Worm (Caenorhabditis elegans) whole organism, young adult: ENCODE measurements around the gene sftb-1.

ENCODE experiments used
- B0035.1 ChIP-seq: sonication (generic microtip); optimal IDR thresholded peaks from 2 replicates; lab custom pipeline; 2016; ENCODE audit warnings: missing genetic modification characterization, mild to moderate bottlenecking, missing compliant biosample characterization, missing genotype, missing genetic modification reagents
- C06A6.2 ChIP-seq: fragments of 200-800 bp; sonication (Bioruptor generic); conservative IDR thresholded peaks from 2 replicates; pipeline ENCODE4 v1.3.6; 2022; ENCODE audit warnings: missing genetic modification characterization, missing compliant biosample characterization
- C17E4.6 ChIP-seq: fragments of 200-800 bp; sonication (Bioruptor generic); IDR thresholded peaks from 2 replicates; pipeline ENCODE4 v1.3.6; 2022; ENCODE audit warnings: missing genetic modification reagents, missing genetic modification characterization, missing compliant biosample characterization
- F10E7.11 ChIP-seq: sonication (generic microtip); optimal IDR thresholded peaks from 2 replicates; lab custom pipeline; 2017; ENCODE audit warnings: mild to moderate bottlenecking, missing genetic modification characterization, moderate library complexity, missing compliant biosample characterization
- F23B12.7 ChIP-seq: sonication (generic microtip); optimal IDR thresholded peaks from 2 replicates; lab custom pipeline; 2017; ENCODE audit warnings: missing genetic modification characterization, mild to moderate bottlenecking, missing compliant biosample characterization, antibody characterized with exemption, moderate library complexity; ENCODE audit not compliant: insufficient read depth
- F52B5.7 ChIP-seq: sonication (generic microtip); optimal IDR thresholded peaks from 2 replicates; lab custom pipeline; 2016; ENCODE audit warnings: mild to moderate bottlenecking, missing genetic modification characterization, missing compliant biosample characterization
- F55B11.4 ChIP-seq: sonication (generic microtip); optimal IDR thresholded peaks from 2 replicates; lab custom pipeline; 2016; ENCODE audit warnings: missing compliant biosample characterization, missing genetic modification characterization, borderline replicate concordance; ENCODE audit not compliant: insufficient read depth
- F57A8.1 ChIP-seq: fragments of 200-800 bp; sonication (Bioruptor generic); optimal IDR thresholded peaks from 2 replicates; lab custom pipeline; 2018; ENCODE audit warnings: mild to moderate bottlenecking, missing genetic modification characterization, moderate library complexity, missing compliant biosample characterization
- T26A5.8 ChIP-seq: sonication (generic microtip); optimal IDR thresholded peaks from 2 replicates; lab custom pipeline; 2016; ENCODE audit warnings: missing genetic modification characterization, missing compliant biosample characterization
- Y67H2A.10 ChIP-seq: fragments of 200-800 bp; sonication (Bioruptor generic); conservative IDR thresholded peaks from 2 replicates; pipeline ENCODE4 v1.3.6; 2022; ENCODE audit warnings: missing genetic modification reagents, missing genetic modification characterization, missing compliant biosample characterization
- Y79H2A.3 ChIP-seq: fragments of 200-800 bp; sonication (Bioruptor generic); conservative IDR thresholded peaks from 2 replicates; pipeline ENCODE4 v1.3.6; 2022; ENCODE audit warnings: missing genetic modification reagents, missing genetic modification characterization, missing compliant biosample characterization
- aptf-3 ChIP-seq: fragments of 200-800 bp; sonication (Bioruptor generic); IDR thresholded peaks from 2 replicates; pipeline ENCODE4 v1.3.6; 2022; ENCODE audit warnings: missing genetic modification characterization, missing compliant biosample characterization
- athp-1 ChIP-seq: sonication (generic microtip); optimal IDR thresholded peaks from 2 replicates; lab custom pipeline; 2017; ENCODE audit warnings: mild to moderate bottlenecking, missing genetic modification characterization, missing compliant biosample characterization
- attf-3 ChIP-seq: fragments of 200-800 bp; sonication (Bioruptor generic); conservative IDR thresholded peaks from 2 replicates; pipeline ENCODE4 v1.3.6; 2022; ENCODE audit warnings: missing genetic modification reagents, missing genetic modification characterization, missing compliant biosample characterization
- cebp-2 ChIP-seq: fragments of 200-800 bp; sonication (Bioruptor generic); IDR thresholded peaks from 2 replicates; pipeline ENCODE4 v1.3.6; 2022; ENCODE audit warnings: missing genetic modification characterization, missing compliant biosample characterization
- ceh-100 ChIP-seq: fragments of 200-800 bp; sonication (Bioruptor generic); IDR thresholded peaks from 2 replicates; pipeline ENCODE4 v1.3.6; 2022; ENCODE audit warnings: missing genetic modification reagents, missing genetic modification characterization, missing compliant biosample characterization
- ceh-58 ChIP-seq: fragments of 200-800 bp; sonication (Bioruptor generic); IDR thresholded peaks from 2 replicates; pipeline ENCODE4 v1.3.6; 2022; ENCODE audit warnings: missing genetic modification characterization, missing compliant biosample characterization
- ceh-91 ChIP-seq: fragments of 200-800 bp; sonication (Bioruptor generic); IDR thresholded peaks from 2 replicates; pipeline ENCODE4 v1.3.6; 2022; ENCODE audit warnings: missing genetic modification reagents, missing genetic modification characterization, missing compliant biosample characterization
- dpff-1 ChIP-seq: sonication (generic microtip); optimal IDR thresholded peaks from 2 replicates; lab custom pipeline; 2017; ENCODE audit warnings: mild to moderate bottlenecking, missing genetic modification characterization, missing compliant biosample characterization
- dpl-1 ChIP-seq: fragments of 150-350 bp; optimal IDR thresholded peaks from 2 replicates; lab custom pipeline; 2014; ENCODE audit warnings: missing biosample characterization, missing genetic modification reagents, missing genetic modification characterization
- egl-18 ChIP-seq: fragments of 200-800 bp; sonication (Bioruptor generic); IDR thresholded peaks from 2 replicates; pipeline ENCODE4 v1.3.6; 2022; ENCODE audit warnings: missing genetic modification reagents, missing genetic modification characterization, missing compliant biosample characterization
- egl-44 ChIP-seq: fragments of 200-800 bp; sonication (Bioruptor generic); IDR thresholded peaks from 2 replicates; pipeline ENCODE4 v1.3.6; 2022; ENCODE audit warnings: missing genetic modification reagents, missing genetic modification characterization, missing compliant biosample characterization
- fkh-3 ChIP-seq: sonication (generic microtip); optimal IDR thresholded peaks from 2 replicates; lab custom pipeline; 2016; ENCODE audit warnings: mild to moderate bottlenecking, missing genetic modification characterization, missing compliant biosample characterization
- gei-17 ChIP-seq: fragments of 200-800 bp; sonication (Bioruptor generic); optimal IDR thresholded peaks from 2 replicates; lab custom pipeline; 2018; ENCODE audit warnings: mild to moderate bottlenecking, missing genetic modification characterization, missing compliant biosample characterization
- hlh-12 ChIP-seq: sonication (generic microtip); optimal IDR thresholded peaks from 2 replicates; lab custom pipeline; 2016; ENCODE audit warnings: missing genetic modification characterization, missing compliant biosample characterization
- hmg-20 ChIP-seq: fragments of 200-800 bp; sonication (Bioruptor generic); IDR thresholded peaks from 2 replicates; pipeline ENCODE4 v1.3.6; 2022; ENCODE audit warnings: missing genetic modification reagents, missing genetic modification characterization, missing compliant biosample characterization
- lag-1 ChIP-seq: fragments of 200-800 bp; sonication (Bioruptor generic); IDR thresholded peaks from 2 replicates; pipeline ENCODE4 v1.3.6; 2022; ENCODE audit warnings: missing genetic modification reagents, missing genetic modification characterization, missing compliant biosample characterization
- let-526 ChIP-seq: fragments of 200-800 bp; sonication (Bioruptor generic); IDR thresholded peaks from 2 replicates; pipeline ENCODE4 v1.3.6; 2022; ENCODE audit warnings: missing genetic modification reagents, missing genetic modification characterization, missing compliant biosample characterization
- let-607 ChIP-seq, 2 experiments: fragments of 200-800 bp in 1 of 2; sonication (Bioruptor generic) in 1 of 2; sonication (generic microtip) in 1 of 2; optimal IDR thresholded peaks; 2 replicates each; lab custom pipeline; 2016 to 2018; ENCODE audit warnings: mild to moderate bottlenecking in 2 of 2, missing compliant biosample characterization in 2 of 2, missing genetic modification characterization in 2 of 2, moderate library complexity in 2 of 2, missing genotype in 1 of 2
- lin-26 ChIP-seq: fragments of 200-800 bp; sonication (Bioruptor generic); IDR thresholded peaks from 2 replicates; pipeline ENCODE4 v1.3.6; 2022; ENCODE audit warnings: missing genetic modification reagents, missing genetic modification characterization, missing compliant biosample characterization
- lin-40 ChIP-seq: sonication (generic microtip); optimal IDR thresholded peaks from 2 replicates; lab custom pipeline; 2016; ENCODE audit warnings: missing genetic modification characterization, mild to moderate bottlenecking, missing compliant biosample characterization, missing genotype, missing genetic modification reagents
- madf-10 ChIP-seq: sonication (generic microtip); optimal IDR thresholded peaks from 2 replicates; lab custom pipeline; 2016; ENCODE audit warnings: mild to moderate bottlenecking, missing genetic modification characterization, missing compliant biosample characterization
- madf-3 ChIP-seq: fragments of 200-800 bp; sonication (Bioruptor generic); IDR thresholded peaks from 2 replicates; pipeline ENCODE4 v1.3.6; 2022; ENCODE audit warnings: missing genetic modification reagents, missing genetic modification characterization, missing compliant biosample characterization
- mes-4 ChIP-seq: sonication (generic microtip); optimal IDR thresholded peaks from 2 replicates; lab custom pipeline; 2016; ENCODE audit warnings: missing genotype, missing genetic modification characterization, missing compliant biosample characterization
- nfya-1 ChIP-seq: sonication (generic microtip); optimal IDR thresholded peaks from 2 replicates; lab custom pipeline; 2017; ENCODE audit warnings: antibody characterized with exemption, missing compliant biosample characterization, missing genetic modification characterization, borderline replicate concordance; ENCODE audit not compliant: insufficient read depth
- nfyb-1 ChIP-seq: fragments of 200-800 bp; sonication (Bioruptor generic); IDR thresholded peaks from 2 replicates; pipeline ENCODE4 v1.3.6; 2022; ENCODE audit warnings: missing genetic modification reagents, missing genetic modification characterization, missing compliant biosample characterization
- nhr-179 ChIP-seq: sonication (generic microtip); optimal IDR thresholded peaks from 2 replicates; lab custom pipeline; 2016; ENCODE audit warnings: mild to moderate bottlenecking, missing genetic modification characterization, missing compliant biosample characterization
- nhr-27 ChIP-seq: fragments of 200-800 bp; sonication (Bioruptor generic); optimal IDR thresholded peaks from 2 replicates; lab custom pipeline; 2018; ENCODE audit warnings: mild to moderate bottlenecking, missing genetic modification characterization, moderate library complexity, missing compliant biosample characterization
- rcor-1 ChIP-seq: fragments of 200-800 bp; sonication (Bioruptor generic); IDR thresholded peaks from 2 replicates; pipeline ENCODE4 v1.3.6; 2022; ENCODE audit warnings: missing genetic modification reagents, missing genetic modification characterization, missing compliant biosample characterization
- rpc-1 ChIP-seq, 2 experiments: fragments of 150-350 bp in 1 of 2; sonication (generic microtip) in 1 of 2; optimal IDR thresholded peaks; 2 replicates each; lab custom pipeline; 2014 to 2018; ENCODE audit warnings: missing biosample characterization in 1 of 2, missing genetic modification characterization in 1 of 2, missing genetic modification reagents in 1 of 2, missing genotype in 1 of 2
- sea-2 ChIP-seq: fragments of 200-800 bp; sonication (Bioruptor generic); IDR thresholded peaks from 2 replicates; pipeline ENCODE4 v1.3.6; 2022; ENCODE audit warnings: missing genetic modification characterization, missing compliant biosample characterization
- snpc-1.3 ChIP-seq: sonication (generic microtip); optimal IDR thresholded peaks from 2 replicates; lab custom pipeline; 2017; ENCODE audit warnings: missing genetic modification characterization, mild to moderate bottlenecking, missing compliant biosample characterization, antibody characterized with exemption, moderate library complexity, missing genotype, missing genetic modification reagents; ENCODE audit not compliant: insufficient read depth
- snpc-4 ChIP-seq, 5 experiments: fragments of 150-350 bp in 1 of 5; sonication (generic microtip) in 4 of 5; optimal IDR thresholded peaks; 2 replicates each; lab custom pipeline; 2014 to 2018; ENCODE audit warnings: missing genetic modification characterization in 5 of 5, missing biosample characterization in 3 of 5, antibody characterized with exemption in 2 of 5, mild to moderate bottlenecking in 2 of 5, missing compliant biosample characterization in 2 of 5, missing genotype in 2 of 5, moderate library complexity in 2 of 5, missing genetic modification reagents in 1 of 5
- somi-1 ChIP-seq: fragments of 200-800 bp; sonication (Bioruptor generic); optimal IDR thresholded peaks from 2 replicates; lab custom pipeline; 2018; ENCODE audit warnings: mild to moderate bottlenecking, missing genetic modification characterization, missing compliant biosample characterization
- sptf-2 ChIP-seq: fragments of 200-800 bp; sonication (Bioruptor generic); optimal IDR thresholded peaks from 2 replicates; lab custom pipeline; 2018; ENCODE audit warnings: mild to moderate bottlenecking, missing genetic modification characterization, missing compliant biosample characterization
- tbp1 ChIP-seq: fragments of 200-800 bp; sonication (Bioruptor generic); optimal IDR thresholded peaks from 2 replicates; lab custom pipeline; 2018; ENCODE audit warnings: mild to moderate bottlenecking, missing genetic modification characterization, missing compliant biosample characterization
- unc-130 ChIP-seq: sonication (generic microtip); optimal IDR thresholded peaks from 2 replicates; lab custom pipeline; 2016; ENCODE audit warnings: missing genetic modification reagents, missing genetic modification characterization, missing compliant biosample characterization
- ztf-25 ChIP-seq: fragments of 200-800 bp; sonication (Bioruptor generic); IDR thresholded peaks from 2 replicates; pipeline ENCODE4 v1.3.6; 2022; ENCODE audit warnings: missing genetic modification reagents, missing genetic modification characterization, missing compliant biosample characterization

Gene sftb-1

ce11 chrIII:4237660-4238059, 31.4 kb downstream of the sftb-1 start:
- TF ChIP-seq nhr-179 (tag; lab: Kevin White, UChicago) (no peak), dpl-1 (GFP tag; lab: Kevin White, UChicago) (no peak), ceh-58 (no peak), F10E7.11 (tag; lab: Kevin White, UChicago) (no peak), somi-1 (GFP tag; lab: Kevin White, UChicago) (peak; percentile 93), lag-1 (GFP tag; lab: Robert Waterston, UW) (no peak), tbp1 (GFP tag; lab: Kevin White, UChicago) (peak; percentile 63), sptf-2 (no peak), C17E4.6 (GFP tag; lab: Robert Waterston, UW) (no peak), dpff-1 (no peak), F55B11.4 (tag; lab: Kevin White, UChicago) (no peak), lin-40 (tag; lab: Kevin White, UChicago) (peak; percentile 93), Y67H2A.10 (GFP tag; lab: Robert Waterston, UW) (no peak), nhr-27 (tag; lab: Kevin White, UChicago) (no peak), ceh-100 (GFP tag; lab: Robert Waterston, UW) (no peak), T26A5.8 (tag; lab: Kevin White, UChicago) (no peak), let-526 (GFP tag; lab: Robert Waterston, UW) (peak; percentile 77), aptf-3 (GFP tag; lab: Robert Waterston, UW) (no peak), unc-130 (GFP tag; lab: Kevin White, UChicago) (no peak), attf-3 (no peak), cebp-2 (no peak), nfyb-1 (GFP tag; lab: Robert Waterston, UW) (peak; percentile 86), snpc-4 (GFP tag; optimal IDR thresholded peaks at IDR 0.05; lab: Kevin White, UChicago) (no peak), snpc-4 (tag; optimal IDR thresholded peaks at IDR 0.05; lab: Kevin White, UChicago) (peak; percentile 28 to 66 (median 50)), let-607 (tag; optimal IDR thresholded peaks at IDR 0.05; lab: Kevin White, UChicago) (peak; percentile 72), egl-18 (no peak), mes-4 (tag; lab: Kevin White, UChicago) (no peak), F57A8.1 (GFP tag; lab: Kevin White, UChicago) (no peak), F23B12.7 (tag; lab: Kevin White, UChicago) (peak; percentile 33), B0035.1 (peak; percentile 52), lin-26 (GFP tag; lab: Robert Waterston, UW) (peak; percentile 57; the same call in 1 of the 2 replicates), ztf-25 (GFP tag; lab: Robert Waterston, UW) (no peak), nfya-1 (no peak), madf-10 (tag; lab: Kevin White, UChicago) (peak; percentile 79), gei-17 (peak; percentile 38), hmg-20 (GFP tag; lab: Robert Waterston, UW) (no peak), rcor-1 (GFP tag; lab: Robert Waterston, UW) (peak; percentile 53), egl-44 (GFP tag; lab: Robert Waterston, UW) (peak; percentile 72; the same call in 1 of the 2 replicates), hlh-12 (no peak), rpc-1 (optimal IDR thresholded peaks at IDR 0.05; lab: Kevin White, UChicago) (no peak), rpc-1 (tag; optimal IDR thresholded peaks at IDR 0.05; lab: Kevin White, UChicago) (no peak), snpc-1.3 (tag; lab: Kevin White, UChicago) (no peak), athp-1 (tag; lab: Kevin White, UChicago) (no peak), C06A6.2 (peak; percentile 86), sea-2 (GFP tag; lab: Robert Waterston, UW) (no peak), madf-3 (GFP tag; lab: Robert Waterston, UW) (no peak), ceh-91 (GFP tag; lab: Robert Waterston, UW) (no peak), Y79H2A.3 (GFP tag; lab: Robert Waterston, UW) (no peak), fkh-3 (tag; lab: Kevin White, UChicago) (no peak), F52B5.7 (no peak)
